Fruit fly (Drosophila melanogaster): Measurements from ENCODE around the gene CG42717.
A peak's percentile ranks its signal among the peaks of the same experiment; 100 is the strongest.

Gene CG42717

DNA sequence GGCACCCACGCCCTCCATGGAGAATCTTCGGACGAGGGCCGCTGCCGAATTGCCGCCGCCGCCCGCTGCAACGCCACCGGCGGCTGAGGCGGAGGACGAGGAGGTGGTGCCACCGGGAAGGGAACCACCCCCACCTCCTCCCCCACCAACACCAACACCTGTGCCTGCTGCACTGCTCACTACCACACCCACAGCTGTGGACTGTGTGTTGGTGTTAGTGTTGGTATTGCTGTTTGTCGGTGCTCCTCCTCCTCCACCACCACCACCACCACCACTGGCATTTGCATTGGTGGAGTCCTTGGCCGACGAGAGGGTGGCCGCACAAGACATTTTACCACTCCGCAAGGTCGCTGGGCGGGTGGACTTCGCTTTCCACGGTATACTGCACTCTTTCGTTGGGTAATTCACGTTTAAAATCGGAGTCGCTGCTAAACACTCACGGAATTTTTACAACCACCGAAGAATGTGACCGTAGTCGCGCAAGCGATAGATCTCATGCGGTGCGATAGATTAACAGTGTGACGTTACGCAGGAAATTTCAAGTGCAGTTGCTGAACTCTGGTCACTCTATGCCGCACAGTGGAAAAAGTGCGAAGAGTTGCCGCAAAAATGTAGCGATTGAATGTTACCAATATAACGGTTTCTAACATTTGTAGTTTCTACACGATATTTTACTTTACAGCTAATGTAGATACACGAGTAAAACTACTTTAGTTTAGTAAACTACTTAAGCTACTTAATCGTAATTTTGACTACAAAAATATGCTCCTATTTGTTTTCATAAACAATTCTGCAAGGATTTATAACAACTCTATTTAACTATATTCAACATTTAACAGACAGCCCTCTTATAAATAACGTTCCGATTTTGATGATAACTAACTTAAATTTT is 21.4 kb downstream of the CG42717 start, which contains the start of gene mib1 (continued):
- TF ChIP-seq D19A (tag; optimal IDR thresholded peaks at IDR 0.05), result no peak
- peak; percentile 95; the same call in 3 of the 4 replicates for TF ChIP-seq chinmo (GFP tag; IDR thresholded peaks at IDR 0.05; ENCODE audit: partially characterized antibody)
- TF ChIP-seq gfzf (GFP tag; optimal IDR thresholded peaks at IDR 0.05), result peak; percentile 97
- TF ChIP-seq CG12071 (GFP tag; optimal IDR thresholded peaks at IDR 0.05), result peak; percentile 39
- TF ChIP-seq CG15514 (GFP tag; optimal IDR thresholded peaks at IDR 0.05), result peak; percentile 71
- no peak for TF ChIP-seq CG10565 (GFP tag; optimal IDR thresholded peaks at IDR 0.05)
- TF ChIP-seq CG6254 (GFP tag; optimal IDR thresholded peaks at IDR 0.05), result no peak
- no peak for TF ChIP-seq CG11085 (GFP tag; IDR thresholded peaks at IDR 0.05)
- TF ChIP-seq CG32532 (GFP tag; IDR thresholded peaks at IDR 0.05), result peak; percentile 57
- no peak for TF ChIP-seq Dip3 (GFP tag; optimal IDR thresholded peaks at IDR 0.05)
- TF ChIP-seq CG6654 (GFP tag; optimal IDR thresholded peaks at IDR 0.05), result no peak
- TF ChIP-seq Trl (optimal IDR thresholded peaks at IDR 0.05), result no peak
- TF ChIP-seq Trl (GFP tag; optimal IDR thresholded peaks at IDR 0.05), result no peak
- TF ChIP-seq B-H1 (GFP tag; IDR thresholded peaks at IDR 0.05), result no peak; the same call in 2 of the 3 replicates
- TF ChIP-seq gt (GFP tag; IDR thresholded peaks at IDR 0.05), result no peak
- TF ChIP-seq inv (GFP tag; IDR thresholded peaks at IDR 0.05; ENCODE audit: partially characterized antibody), result peak; percentile 79
- TF ChIP-seq zen2 (GFP tag; IDR thresholded peaks at IDR 0.05; ENCODE audit: partially characterized antibody), result no peak; the same call in none of the 3 replicates
- TF ChIP-seq scrt (GFP tag; optimal IDR thresholded peaks at IDR 0.05), result peak; percentile 47
- TF ChIP-seq bab2 (GFP tag; optimal IDR thresholded peaks at IDR 0.05), result no peak
- peak; percentile 24 for TF ChIP-seq gem (tag; optimal IDR thresholded peaks at IDR 0.05)
- TF ChIP-seq Poxn (GFP tag; IDR thresholded peaks at IDR 0.05), result no peak
- TF ChIP-seq ap (GFP tag; IDR thresholded peaks at IDR 0.05), result no peak
- no peak for TF ChIP-seq wdn (GFP tag; IDR thresholded peaks at IDR 0.05)
- TF ChIP-seq unc-4 (GFP tag; IDR thresholded peaks at IDR 0.05; ENCODE audit: partially characterized antibody), result peak; percentile 82
- no peak for TF ChIP-seq Sox100B (GFP tag; optimal IDR thresholded peaks at IDR 0.05)
- TF ChIP-seq pros (GFP tag; optimal IDR thresholded peaks at IDR 0.05), result peak; percentile 46
- TF ChIP-seq zfh1 (GFP tag; IDR thresholded peaks at IDR 0.05), result peak; percentile 35; the same call in 2 of the 3 replicates
- TF ChIP-seq Atf6 (GFP tag; IDR thresholded peaks at IDR 0.05), result peak; percentile 23; the same call in 1 of the 2 replicates
- no peak for TF ChIP-seq cato (GFP tag; optimal IDR thresholded peaks at IDR 0.05; ENCODE audit: borderline replicate concordance)
- TF ChIP-seq CG3726 (GFP tag; IDR thresholded peaks at IDR 0.05), result no peak
- peak; percentile 90 for TF ChIP-seq Sin3A (optimal IDR thresholded peaks at IDR 0.05)
- TF ChIP-seq al (GFP tag; IDR thresholded peaks at IDR 0.05), result 0 out of 2 replicates have a peak, but pooled peaks have one; percentile 13
- no peak for TF ChIP-seq ATbp (GFP tag; optimal IDR thresholded peaks at IDR 0.05)
- TF ChIP-seq croc (GFP tag; conservative IDR thresholded peaks at IDR 0.05), result no peak
- no peak for TF ChIP-seq CG8388 (GFP tag; optimal IDR thresholded peaks at IDR 0.05)
- no peak for TF ChIP-seq maf-S (GFP tag; optimal IDR thresholded peaks at IDR 0.05)
- no peak for TF ChIP-seq CG2875 (GFP tag; optimal IDR thresholded peaks at IDR 0.05)
- no peak for TF ChIP-seq Taf1 (GFP tag; IDR thresholded peaks at IDR 0.05)
- peak; percentile 80; the same call in 2 of the 3 replicates for TF ChIP-seq mld (GFP tag; IDR thresholded peaks at IDR 0.05; ENCODE audit: partially characterized antibody)
- peak; percentile 53 for TF ChIP-seq CG3995 (GFP tag; optimal IDR thresholded peaks at IDR 0.05)
- TF ChIP-seq esg (GFP tag; conservative IDR thresholded peaks at IDR 0.05), result no peak
- peak; percentile 43 for TF ChIP-seq CG10543 (GFP tag; optimal IDR thresholded peaks at IDR 0.05)
- no peak for TF ChIP-seq Hr3 (GFP tag; optimal IDR thresholded peaks at IDR 0.05)
- TF ChIP-seq ab (GFP tag; optimal IDR thresholded peaks at IDR 0.05), result no peak
- peak; percentile 79 for TF ChIP-seq Sry-δ (GFP tag; optimal IDR thresholded peaks at IDR 0.05)
- TF ChIP-seq CG13287 (GFP tag; IDR thresholded peaks at IDR 0.05; ENCODE audit: partially characterized antibody), result peak; percentile 93
- peak; percentile 76 for TF ChIP-seq CG12769 (tag; optimal IDR thresholded peaks at IDR 0.05)
- peak; percentile 78 for TF ChIP-seq Rfx (GFP tag; IDR thresholded peaks at IDR 0.05)
- no peak for TF ChIP-seq mam (GFP tag; optimal IDR thresholded peaks at IDR 0.05)

Measured in whole organism, embryonic.